Fruit fly (Drosophila melanogaster): Measurements from ENCODE around the gene ect.

The ect gene

DNA sequence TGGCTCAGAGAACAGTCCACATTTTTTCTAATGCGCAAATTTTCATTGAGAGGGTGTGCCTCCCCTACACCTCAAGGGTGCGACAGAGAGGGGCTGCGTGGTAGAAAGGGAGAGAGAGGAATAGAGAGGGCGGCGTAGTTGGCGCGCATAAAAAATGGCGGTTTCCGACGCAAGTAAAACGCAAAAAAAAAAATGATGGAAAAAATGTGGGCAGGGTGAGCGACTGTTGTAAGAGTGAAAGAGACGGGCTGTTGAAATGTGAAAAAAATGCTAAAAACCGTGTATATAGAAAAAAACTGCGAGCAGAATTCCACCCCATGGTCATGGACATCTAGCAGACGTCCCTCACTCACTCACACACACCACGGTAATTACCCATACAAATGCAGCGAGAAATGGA lies 24.4 kb upstream of the ect start (continued):
- TF ChIP-seq rib (GFP tag; IDR thresholded peaks at IDR 0.05) (peak; percentile 58; the same call in 1 of the 2 replicates), bcd (GFP tag; optimal IDR thresholded peaks at IDR 0.05) (no peak), cg (GFP tag; optimal IDR thresholded peaks at IDR 0.05) (peak; percentile 59), disco-r (GFP tag; optimal IDR thresholded peaks at IDR 0.05) (no peak), ab (GFP tag; optimal IDR thresholded peaks at IDR 0.05) (no peak), sob (GFP tag; IDR thresholded peaks at IDR 0.05) (no peak), Dbx (GFP tag; IDR thresholded peaks at IDR 0.05) (no peak), phol (tag; optimal IDR thresholded peaks at IDR 0.05) (peak; percentile 50), Oli (tag; optimal IDR thresholded peaks at IDR 0.05) (no peak), zen (tag; optimal IDR thresholded peaks at IDR 0.05) (no peak), CG11723 (GFP tag; optimal IDR thresholded peaks at IDR 0.05) (no peak), Taf1 (GFP tag; IDR thresholded peaks at IDR 0.05) (no peak), CG10979 (tag; optimal IDR thresholded peaks at IDR 0.05) (no peak), CG3281 (GFP tag; optimal IDR thresholded peaks at IDR 0.05) (no peak), CG6791 (GFP tag; IDR thresholded peaks at IDR 0.05; ENCODE audit: partially characterized antibody) (no peak), ac (GFP tag; optimal IDR thresholded peaks at IDR 0.05) (no peak), CG7271 (tag; optimal IDR thresholded peaks at IDR 0.05) (no peak), CG12071 (GFP tag; optimal IDR thresholded peaks at IDR 0.05) (peak; percentile 7), CG2712 (tag; optimal IDR thresholded peaks at IDR 0.05) (no peak), CG1602 (GFP tag; optimal IDR thresholded peaks at IDR 0.05) (no peak), Fer1 (GFP tag; optimal IDR thresholded peaks at IDR 0.05) (no peak), Mrtf (GFP tag; IDR thresholded peaks at IDR 0.05) (no peak), bbx (GFP tag; IDR thresholded peaks at IDR 0.05; ENCODE audit: partially characterized antibody) (no peak), Ets65A (GFP tag) (peak; percentile 94), Opbp (GFP tag; IDR thresholded peaks at IDR 0.05; ENCODE audit: partially characterized antibody) (no peak), Dip3 (GFP tag; optimal IDR thresholded peaks at IDR 0.05) (no peak), stwl (tag; optimal IDR thresholded peaks at IDR 0.05) (no peak), CG8359 (GFP tag; optimal IDR thresholded peaks at IDR 0.05; ENCODE audit: borderline replicate concordance) (no peak), pho (GFP tag; optimal IDR thresholded peaks at IDR 0.05) (no peak), CG3163 (GFP tag; optimal IDR thresholded peaks at IDR 0.05) (no peak), Dfd (GFP tag; optimal IDR thresholded peaks at IDR 0.05) (no peak), chinmo (GFP tag; IDR thresholded peaks at IDR 0.05; ENCODE audit: partially characterized antibody) (0 out of 4 replicates have a peak, but pooled peaks have one; percentile 11), Hmx (GFP tag; optimal IDR thresholded peaks at IDR 0.05) (no peak), Oaz (GFP tag; IDR thresholded peaks at IDR 0.05) (no peak), CG15479 (GFP tag; optimal IDR thresholded peaks at IDR 0.05) (no peak), CG12219 (GFP tag; optimal IDR thresholded peaks at IDR 0.05) (no peak), tin (GFP tag; optimal IDR thresholded peaks at IDR 0.05) (no peak), dan (GFP tag; IDR thresholded peaks at IDR 0.05) (no peak), zfh2 (GFP tag; optimal IDR thresholded peaks at IDR 0.05) (no peak)

dm6 chr3L:10225214-10225729 lies 23.6 kb upstream of the ect start, which contains the start of gene scramb1:
TSS of gene scramb1 (minus strand) at chr3L:10225240.
- TF ChIP-seq CG4730 (GFP tag; IDR thresholded peaks at IDR 0.05) (no peak), CG11560 (tag; IDR thresholded peaks at IDR 0.05) (no peak), CG14667 (GFP tag; IDR thresholded peaks at IDR 0.05) (no peak), grn (GFP tag; optimal IDR thresholded peaks at IDR 0.05) (no peak), nmo (GFP tag; optimal IDR thresholded peaks at IDR 0.05) (peak; percentile 20), chif (GFP tag; optimal IDR thresholded peaks at IDR 0.05) (no peak), CG3065 (GFP tag; optimal IDR thresholded peaks at IDR 0.05) (no peak), CG10979 (tag; optimal IDR thresholded peaks at IDR 0.05) (no peak), Myb (GFP tag; optimal IDR thresholded peaks at IDR 0.05) (peak; percentile 78), phol (tag; optimal IDR thresholded peaks at IDR 0.05) (no peak), Side (GFP tag; optimal IDR thresholded peaks at IDR 0.05) (no peak), CG9797 (GFP tag; optimal IDR thresholded peaks at IDR 0.05) (peak; percentile 26), CG12104 (GFP tag; optimal IDR thresholded peaks at IDR 0.05) (no peak), her (GFP tag; optimal IDR thresholded peaks at IDR 0.05) (no peak), CG42726 (GFP tag; IDR thresholded peaks at IDR 0.05; ENCODE audit: partially characterized antibody) (no peak), cwo (GFP tag; optimal IDR thresholded peaks at IDR 0.05) (no peak), stwl (tag; optimal IDR thresholded peaks at IDR 0.05) (peak; percentile 24)
